Fruit fly (Drosophila melanogaster) whole organism: ENCODE data around the gene CG18731.

ENCODE experiments used
- CG8478 ChIP-seq: fragments of >200 bp; optimal IDR thresholded peaks from 2 replicates; lab custom pipeline; 2018; ENCODE audit warnings: inconsistent platforms
- Dll ChIP-seq: fragments of >200 bp; optimal IDR thresholded peaks from 2 replicates; lab custom pipeline; 2017
- EcR ChIP-seq, 2 experiments: fragments of >200 bp; optimal IDR thresholded peaks; 2 replicates each; lab custom pipeline; 2017; ENCODE audit warnings: missing biosample characterization in 2 of 2, missing genetic modification characterization in 2 of 2, missing genetic modification reagents in 2 of 2
- pan ChIP-seq: fragments of >200 bp; optimal IDR thresholded peaks from 2 replicates; lab custom pipeline; 2017
- psq ChIP-seq: fragments of >200 bp; optimal IDR thresholded peaks from 2 replicates; lab custom pipeline; 2017
- usp ChIP-seq: fragments of >200 bp; optimal IDR thresholded peaks from 2 replicates; lab custom pipeline; 2017; ENCODE audit warnings: missing biosample characterization, missing genetic modification characterization, mixed read lengths

The CG18731 gene

dm6 chr3R:29696359-29696758 is 28.5 kb upstream of the CG18731 start:
- TF ChIP-seq pan (lab: Kevin White, UChicago) = no peak
- no peak for TF ChIP-seq usp (GFP tag; lab: Kevin White, UChicago)
- TF ChIP-seq EcR (GFP tag; optimal IDR thresholded peaks at IDR 0.05; lab: Kevin White, UChicago) = no peak
- no peak for TF ChIP-seq psq (lab: Kevin White, UChicago)
- TF ChIP-seq Dll (lab: Kevin White, UChicago) = no peak
- TF ChIP-seq CG8478 (lab: Kevin White, UChicago) = no peak

dm6 chr3R:29697841-29698240 is 27.0 kb upstream of the CG18731 start:
- no peak for TF ChIP-seq EcR (GFP tag; optimal IDR thresholded peaks at IDR 0.05; lab: Kevin White, UChicago)
- no peak for TF ChIP-seq CG8478 (lab: Kevin White, UChicago)
- no peak for TF ChIP-seq Dll (lab: Kevin White, UChicago)
- TF ChIP-seq usp (GFP tag; lab: Kevin White, UChicago) = no peak
- no peak for TF ChIP-seq pan (lab: Kevin White, UChicago)
- TF ChIP-seq psq (lab: Kevin White, UChicago) = no peak

- TF ChIP-seq Dll (lab: Kevin White, UChicago) = no peak
- no peak for TF ChIP-seq pan (lab: Kevin White, UChicago)
- TF ChIP-seq EcR (GFP tag; optimal IDR thresholded peaks at IDR 0.05; lab: Kevin White, UChicago) = no peak
- no peak for TF ChIP-seq psq (lab: Kevin White, UChicago)
- TF ChIP-seq CG8478 (lab: Kevin White, UChicago) = no peak
- no peak for TF ChIP-seq usp (GFP tag; lab: Kevin White, UChicago)
These were observed 25.6 kb upstream of the CG18731 start for dm6 chr3R:29699220-29699619.

- no peak for TF ChIP-seq pan (lab: Kevin White, UChicago)
- TF ChIP-seq psq (lab: Kevin White, UChicago) = no peak
- no peak for TF ChIP-seq CG8478 (lab: Kevin White, UChicago)
- no peak for TF ChIP-seq usp (GFP tag; lab: Kevin White, UChicago)
- no peak for TF ChIP-seq EcR (GFP tag; optimal IDR thresholded peaks at IDR 0.05; lab: Kevin White, UChicago)
- TF ChIP-seq Dll (lab: Kevin White, UChicago) = no peak
These were observed 23.1 kb upstream of the CG18731 start for dm6 chr3R:29701739-29702138.

- TF ChIP-seq usp (GFP tag; lab: Kevin White, UChicago) = no peak
- no peak for TF ChIP-seq psq (lab: Kevin White, UChicago)
- no peak for TF ChIP-seq pan (lab: Kevin White, UChicago)
- no peak for TF ChIP-seq CG8478 (lab: Kevin White, UChicago)
- no peak for TF ChIP-seq EcR (GFP tag; optimal IDR thresholded peaks at IDR 0.05; lab: Kevin White, UChicago)
- TF ChIP-seq Dll (lab: Kevin White, UChicago) = no peak
These were observed 20.3 kb upstream of the CG18731 start for dm6 chr3R:29704557-29704956.

- TF ChIP-seq usp (GFP tag; lab: Kevin White, UChicago) (no peak), psq (lab: Kevin White, UChicago) (no peak), EcR (GFP tag; optimal IDR thresholded peaks at IDR 0.05; lab: Kevin White, UChicago) (no peak), CG8478 (lab: Kevin White, UChicago) (no peak), Dll (lab: Kevin White, UChicago) (no peak), pan (lab: Kevin White, UChicago) (no peak)
These were observed 19.0 kb upstream of the CG18731 start for dm6 chr3R:29705789-29706303.

- TF ChIP-seq Dll (lab: Kevin White, UChicago) = no peak
- TF ChIP-seq EcR (GFP tag; optimal IDR thresholded peaks at IDR 0.05; lab: Kevin White, UChicago) = no peak
- TF ChIP-seq CG8478 (lab: Kevin White, UChicago) = no peak
- no peak for TF ChIP-seq psq (lab: Kevin White, UChicago)
- no peak for TF ChIP-seq pan (lab: Kevin White, UChicago)
- no peak for TF ChIP-seq usp (GFP tag; lab: Kevin White, UChicago)
These were observed 17.6 kb upstream of the CG18731 start for dm6 chr3R:29707258-29707657.

- no peak for TF ChIP-seq usp (GFP tag; lab: Kevin White, UChicago)
- no peak for TF ChIP-seq pan (lab: Kevin White, UChicago)
- no peak for TF ChIP-seq EcR (GFP tag; optimal IDR thresholded peaks at IDR 0.05; lab: Kevin White, UChicago)
- TF ChIP-seq CG8478 (lab: Kevin White, UChicago) = no peak
- TF ChIP-seq psq (lab: Kevin White, UChicago) = no peak
- TF ChIP-seq Dll (lab: Kevin White, UChicago) = no peak
These were observed 16.5 kb upstream of the CG18731 start for dm6 chr3R:29708322-29708721.

- no peak for TF ChIP-seq pan (lab: Kevin White, UChicago)
- no peak for TF ChIP-seq Dll (lab: Kevin White, UChicago)
- TF ChIP-seq usp (GFP tag; lab: Kevin White, UChicago) = no peak
- no peak for TF ChIP-seq CG8478 (lab: Kevin White, UChicago)
- no peak for TF ChIP-seq psq (lab: Kevin White, UChicago)
- TF ChIP-seq EcR (GFP tag; optimal IDR thresholded peaks at IDR 0.05; lab: Kevin White, UChicago) = no peak
These were observed 13.4 kb upstream of the CG18731 start for dm6 chr3R:29711434-29711833.

dm6 chr3R:29714314-29714713 is 10.5 kb upstream of the CG18731 start, which contains the start of gene Obp99d:
Gene Obp99d, plus strand, starts transcription at chr3R:29714505.
- no peak for TF ChIP-seq CG8478 (lab: Kevin White, UChicago)
- no peak for TF ChIP-seq usp (GFP tag; lab: Kevin White, UChicago)
- no peak for TF ChIP-seq pan (lab: Kevin White, UChicago)
- TF ChIP-seq psq (lab: Kevin White, UChicago) = no peak
- TF ChIP-seq EcR (GFP tag; optimal IDR thresholded peaks at IDR 0.05; lab: Kevin White, UChicago) = no peak
- no peak for TF ChIP-seq Dll (lab: Kevin White, UChicago)

- no peak for TF ChIP-seq pan (lab: Kevin White, UChicago)
- no peak for TF ChIP-seq Dll (lab: Kevin White, UChicago)
- TF ChIP-seq psq (lab: Kevin White, UChicago) = no peak
- no peak for TF ChIP-seq CG8478 (lab: Kevin White, UChicago)
- TF ChIP-seq EcR (GFP tag; optimal IDR thresholded peaks at IDR 0.05; lab: Kevin White, UChicago) = no peak
- no peak for TF ChIP-seq usp (GFP tag; lab: Kevin White, UChicago)
These were observed 9.6 kb upstream of the CG18731 start, which contains the start of gene Dup99B for dm6 chr3R:29715277-29715676. Gene Dup99B, minus strand, starts transcription at chr3R:29715377.
